Worm (Caenorhabditis elegans): ENCODE data around the gene wrt-7.

DNA sequence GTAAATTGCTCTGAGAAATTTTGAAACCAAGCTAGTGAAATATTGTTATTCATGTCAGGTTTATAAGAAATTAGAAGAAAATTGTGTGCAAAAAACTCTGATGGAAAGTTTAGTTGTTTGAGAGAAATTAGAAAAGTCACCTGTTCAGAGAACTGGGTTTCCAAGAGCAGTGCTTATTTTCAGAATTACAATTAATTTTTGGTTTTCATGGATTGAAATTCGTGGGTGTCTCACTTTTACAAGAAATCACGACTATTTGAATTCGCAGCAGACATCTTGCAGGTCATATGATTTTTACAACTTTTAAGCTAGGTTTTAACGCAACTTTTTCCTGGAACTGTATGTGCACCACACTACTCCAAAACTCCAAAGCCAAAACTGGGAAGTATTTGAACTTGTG is 28.3 kb downstream of the wrt-7 start, which contains the start of gene srz-10:
- TF ChIP-seq ces-1 (GFP tag; optimal IDR thresholded peaks at IDR 0.05) (no peak), sptf-1 (tag; optimal IDR thresholded peaks at IDR 0.05) (no peak), elt-1 (tag; optimal IDR thresholded peaks at IDR 0.05; ENCODE audit: borderline replicate concordance, insufficient read depth) (no peak), unc-62 (GFP tag; optimal IDR thresholded peaks at IDR 0.05) (no peak), lsy-2 (tag; optimal IDR thresholded peaks at IDR 0.05) (no peak), zip-8 (tag; optimal IDR thresholded peaks at IDR 0.05) (no peak)

Measured in whole organism, mixed stage, embryonic.